Worm (Caenorhabditis elegans): Measurements from ENCODE around the gene Y49A3A.4.

Y49A3A.4 gene

ce11 chrV:14366487-14366962 lies 7.8 kb upstream of the Y49A3A.4 start (continued):
- no peak for TF ChIP-seq cebp-1 (GFP tag; IDR thresholded peaks at IDR 0.05)
- TF ChIP-seq cebp-1 (tag; optimal IDR thresholded peaks at IDR 0.05): peak; percentile 57
- no peak for TF ChIP-seq cebp-2 (GFP tag; IDR thresholded peaks at IDR 0.05)
- peak; percentile 99 for TF ChIP-seq zfh-2 (GFP tag; conservative IDR thresholded peaks at IDR 0.05)
- no peak for TF ChIP-seq lin-54 (GFP tag; optimal IDR thresholded peaks at IDR 0.05)
- peak; percentile 66 for TF ChIP-seq lin-40 (tag; optimal IDR thresholded peaks at IDR 0.05)
- TF ChIP-seq tbp1 (GFP tag; optimal IDR thresholded peaks at IDR 0.05): peak; percentile 34
- TF ChIP-seq ceh-100 (GFP tag; IDR thresholded peaks at IDR 0.05): no peak
- no peak for TF ChIP-seq ztf-22 (GFP tag; optimal IDR thresholded peaks at IDR 0.05)
- TF ChIP-seq ets-4 (GFP tag; optimal IDR thresholded peaks at IDR 0.05): no peak

- TF ChIP-seq zfh-2 (GFP tag; conservative IDR thresholded peaks at IDR 0.05) (peak; percentile 63; the same call in 1 of the 2 replicates), lin-40 (tag; optimal IDR thresholded peaks at IDR 0.05) (peak; percentile 11), nhr-80 (tag; optimal IDR thresholded peaks at IDR 0.05) (peak; percentile 43), hrde-1 (tag; optimal IDR thresholded peaks at IDR 0.05; ENCODE audit: borderline replicate concordance) (no peak), nhr-90 (tag; optimal IDR thresholded peaks at IDR 0.05) (no peak), cebp-1 (GFP tag; IDR thresholded peaks at IDR 0.05) (peak; percentile 76; the same call in 1 of the 2 replicates), cebp-1 (tag; optimal IDR thresholded peaks at IDR 0.05) (peak; percentile 74), ceh-27 (GFP tag; optimal IDR thresholded peaks at IDR 0.05) (peak; percentile 14), nfyb-1 (GFP tag; IDR thresholded peaks at IDR 0.05) (peak; percentile 57; the same call in 1 of the 2 replicates), hsf-1 (GFP tag; IDR thresholded peaks at IDR 0.05) (no peak), snpc-3.4 (tag; optimal IDR thresholded peaks at IDR 0.05) (no peak), attf-3 (GFP tag; conservative IDR thresholded peaks at IDR 0.05) (no peak)
Measured at ce11 chrV:14364586-14365248, 6.0 kb upstream of the Y49A3A.4 start.

- no peak for TF ChIP-seq F10E7.11 (tag; optimal IDR thresholded peaks at IDR 0.05)
- TF ChIP-seq snpc-4 (GFP tag; optimal IDR thresholded peaks at IDR 0.05): no peak
- peak in 3 of 4 experiments; percentile 49 to 94 (median 89) for TF ChIP-seq snpc-4 (tag; optimal IDR thresholded peaks at IDR 0.05)
Measured at ce11 chrV:14361973-14362372, 3.3 kb upstream of the Y49A3A.4 start.

ce11 chrV:14357347-14357746 lies 1.3 kb downstream of the Y49A3A.4 start:
- 0 out of 2 replicates have a peak, but pooled peaks have one; percentile 28 for TF ChIP-seq nfyb-1 (GFP tag; IDR thresholded peaks at IDR 0.05)

- TF ChIP-seq F23B12.7 (tag; optimal IDR thresholded peaks at IDR 0.05; ENCODE audit: insufficient read depth) (peak; percentile 58), ztf-18 (tag; optimal IDR thresholded peaks at IDR 0.05) (peak; percentile 96), D2030.7 (GFP tag; IDR thresholded peaks at IDR 0.05) (peak; percentile 54; the same call in 1 of the 2 replicates), rcor-1 (GFP tag; IDR thresholded peaks at IDR 0.05) (peak; percentile 53), cebp-1 (GFP tag; IDR thresholded peaks at IDR 0.05) (no peak), cebp-1 (tag; optimal IDR thresholded peaks at IDR 0.05) (peak; percentile 72), pbrm-1 (GFP tag; IDR thresholded peaks at IDR 0.05) (peak; percentile 25; the same call in 1 of the 2 replicates), hmg-20 (GFP tag; IDR thresholded peaks at IDR 0.05) (no peak), ceh-100 (GFP tag; IDR thresholded peaks at IDR 0.05) (peak; percentile 75), die-1 (tag; optimal IDR thresholded peaks at IDR 0.05) (no peak), madf-6 (GFP tag; IDR thresholded peaks at IDR 0.05) (peak; percentile 66), dox-1 (GFP tag; IDR thresholded peaks at IDR 0.05) (peak; percentile 67), attf-5 (GFP tag; optimal IDR thresholded peaks at IDR 0.05) (peak; percentile 32), aptf-2 (GFP tag; conservative IDR thresholded peaks at IDR 0.05) (no peak), lin-40 (tag; optimal IDR thresholded peaks at IDR 0.05) (peak; percentile 81), nfyb-1 (GFP tag; IDR thresholded peaks at IDR 0.05) (peak; percentile 70), attf-6 (GFP tag; IDR thresholded peaks at IDR 0.05) (no peak), snpc-1.3 (tag; optimal IDR thresholded peaks at IDR 0.05; ENCODE audit: insufficient read depth) (peak; percentile 79), lag-1 (GFP tag; IDR thresholded peaks at IDR 0.05) (no peak), Y79H2A.3 (GFP tag; conservative IDR thresholded peaks at IDR 0.05) (0 out of 2 replicates have a peak, but pooled peaks have one; percentile 23), B0035.1 (tag; optimal IDR thresholded peaks at IDR 0.05) (peak; percentile 12), sptf-2 (GFP tag; optimal IDR thresholded peaks at IDR 0.05) (no peak)
Measured at ce11 chrV:14355738-14356368, 2.8 kb downstream of the Y49A3A.4 start, which contains the start of gene cyn-1. cyn-1 (plus strand) TSS chrV:14356076.
